Worm (Caenorhabditis elegans): ENCODE data around the gene F41G4.13.

Gene F41G4.13

DNA sequence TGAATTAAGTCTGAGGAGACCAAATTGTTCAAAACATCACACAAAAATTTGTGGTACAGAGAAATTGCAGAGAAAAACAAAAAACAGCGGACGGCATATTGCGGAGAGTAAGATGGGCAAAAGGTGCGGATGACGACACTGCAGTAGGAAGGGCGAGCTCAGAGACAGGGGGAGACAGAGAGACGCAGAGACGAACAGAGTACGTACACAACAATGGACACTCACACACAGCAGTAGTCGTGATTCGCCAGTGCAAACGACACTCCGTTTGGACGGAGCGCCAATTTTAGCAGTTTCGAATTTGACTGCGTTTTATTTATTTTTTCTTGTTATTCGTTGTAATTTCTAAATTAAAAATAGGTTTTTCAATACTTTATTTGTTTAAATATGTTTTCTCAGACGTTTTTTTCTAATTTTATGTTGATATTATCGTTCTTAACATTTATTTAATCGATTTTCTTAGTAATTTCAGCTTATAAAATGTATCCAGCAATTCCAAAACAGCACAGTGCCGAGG lies 37.9 kb upstream of the F41G4.13 start, which contains the start of gene T20F7.1 (continued):
- TF ChIP-seq nhr-11 (tag; optimal IDR thresholded peaks at IDR 0.05), result peak; percentile 44
- no peak for TF ChIP-seq daf-12 (tag; optimal IDR thresholded peaks at IDR 0.05)
- no peak for TF ChIP-seq zag-1 (tag; optimal IDR thresholded peaks at IDR 0.05)
- TF ChIP-seq unc-130 (GFP tag; optimal IDR thresholded peaks at IDR 0.05), result no peak
- peak in 1 of 2 experiments; percentile 87 for TF ChIP-seq daf-16 (GFP tag; optimal IDR thresholded peaks at IDR 0.05)
- peak; percentile 84 for TF ChIP-seq daf-16 (tag; optimal IDR thresholded peaks at IDR 0.05)
- no peak for TF ChIP-seq madf-9 (GFP tag; conservative IDR thresholded peaks at IDR 0.05)
- TF ChIP-seq F26F4.8 (GFP tag; conservative IDR thresholded peaks at IDR 0.05), result no peak
- no peak for TF ChIP-seq php-3 (GFP tag; IDR thresholded peaks at IDR 0.05)
- no peak for TF ChIP-seq duxl-1 (tag; optimal IDR thresholded peaks at IDR 0.05; ENCODE audit: poor library complexity)
- no peak for TF ChIP-seq egl-27 (tag; optimal IDR thresholded peaks at IDR 0.05)
- TF ChIP-seq hmg-1.1 (GFP tag; IDR thresholded peaks at IDR 0.05), result peak; percentile 90
- peak in 1 of 2 experiments; percentile 17 for TF ChIP-seq unc-62 (GFP tag; optimal IDR thresholded peaks at IDR 0.05 in 1 of 2)
- TF ChIP-seq unc-62 (tag; optimal IDR thresholded peaks at IDR 0.05), result no peak
- no peak for TF ChIP-seq unc-39 (tag; optimal IDR thresholded peaks at IDR 0.05)
- TF ChIP-seq T20F7.1 (GFP tag; optimal IDR thresholded peaks at IDR 0.05), result no peak
- peak; percentile 6 for TF ChIP-seq nhr-102 (tag; optimal IDR thresholded peaks at IDR 0.05)
- TF ChIP-seq nhr-28 (tag; optimal IDR thresholded peaks at IDR 0.05), result peak; percentile 60
- TF ChIP-seq arid-1 (GFP tag; conservative IDR thresholded peaks at IDR 0.05), result 0 out of 2 replicates have a peak, but pooled peaks have one; percentile 45
- TF ChIP-seq mes-2 (tag; optimal IDR thresholded peaks at IDR 0.05; ENCODE audit: poor library complexity, severe bottlenecking), result peak; percentile 84
- no peak for TF ChIP-seq fkh-10 (GFP tag; optimal IDR thresholded peaks at IDR 0.05)
- TF ChIP-seq Y48G9A.11 (GFP tag; IDR thresholded peaks at IDR 0.05), result no peak
- TF ChIP-seq Y105C5A.15 (GFP tag; IDR thresholded peaks at IDR 0.05), result no peak
- no peak for TF ChIP-seq gei-8 (GFP tag; optimal IDR thresholded peaks at IDR 0.05)
- TF ChIP-seq nhr-111 (GFP tag; optimal IDR thresholded peaks at IDR 0.05), result no peak
- no peak for TF ChIP-seq attf-4 (tag; optimal IDR thresholded peaks at IDR 0.05)
- TF ChIP-seq mdt-29 (GFP tag; IDR thresholded peaks at IDR 0.05), result no peak
- TF ChIP-seq zip-11 (GFP tag; IDR thresholded peaks at IDR 0.05), result no peak
- TF ChIP-seq ceh-44 (GFP tag; IDR thresholded peaks at IDR 0.05), result no peak
- no peak for TF ChIP-seq daf-8 (GFP tag; IDR thresholded peaks at IDR 0.05)
- peak; percentile 79 for TF ChIP-seq rbr-2 (tag; optimal IDR thresholded peaks at IDR 0.05)
- no peak for TF ChIP-seq lin-15B (tag; optimal IDR thresholded peaks at IDR 0.05)
- TF ChIP-seq lim-7 (GFP tag; IDR thresholded peaks at IDR 0.05), result no peak
- TF ChIP-seq skn-1 (tag; optimal IDR thresholded peaks at IDR 0.05), result no peak
- TF ChIP-seq mxl-2 (GFP tag; conservative IDR thresholded peaks at IDR 0.05), result no peak
- TF ChIP-seq mxl-3 (GFP tag; optimal IDR thresholded peaks at IDR 0.05), result peak; percentile 62
- no peak for TF ChIP-seq dmd-9 (GFP tag; IDR thresholded peaks at IDR 0.05)
- TF ChIP-seq nhr-48 (tag; optimal IDR thresholded peaks at IDR 0.05), result no peak
- peak; percentile 86 for TF ChIP-seq hlh-11 (tag; optimal IDR thresholded peaks at IDR 0.05)
- TF ChIP-seq nhr-42 (GFP tag; IDR thresholded peaks at IDR 0.05), result no peak
- TF ChIP-seq pqm-1 (tag; optimal IDR thresholded peaks at IDR 0.05), result no peak
- no peak for TF ChIP-seq mep-1 (tag; optimal IDR thresholded peaks at IDR 0.05)
- TF ChIP-seq zip-2 (tag; optimal IDR thresholded peaks at IDR 0.05), result no peak
- no peak for TF ChIP-seq hif-1 (tag; optimal IDR thresholded peaks at IDR 0.05)
- no peak for TF ChIP-seq F44E2.7 (GFP tag; IDR thresholded peaks at IDR 0.05)
- TF ChIP-seq nhr-77 (tag; optimal IDR thresholded peaks at IDR 0.05), result no peak
- no peak for TF ChIP-seq lir-3 (tag; optimal IDR thresholded peaks at IDR 0.05)
- TF ChIP-seq F49E8.2 (tag; optimal IDR thresholded peaks at IDR 0.05; ENCODE audit: borderline replicate concordance), result no peak
- TF ChIP-seq lsy-2 (tag; optimal IDR thresholded peaks at IDR 0.05), result no peak
- no peak for TF ChIP-seq ZK546.5 (tag; optimal IDR thresholded peaks at IDR 0.05)
- no peak for TF ChIP-seq spr-1 (tag; optimal IDR thresholded peaks at IDR 0.05)
- TF ChIP-seq vab-7 (GFP tag; IDR thresholded peaks at IDR 0.05), result no peak
